Fruit fly (Drosophila melanogaster) S2 (cell line): ENCODE data around the gene CG6652.

Experiments
- CG8478 ChIP-seq: fragments of >200 bp; optimal IDR thresholded peaks from 2 replicates; lab custom pipeline; 2018
- CTCF ChIP-seq, 2 experiments: fragments of >200 bp; optimal IDR thresholded peaks; 2 replicates each; lab custom pipeline; 2018

DNA sequence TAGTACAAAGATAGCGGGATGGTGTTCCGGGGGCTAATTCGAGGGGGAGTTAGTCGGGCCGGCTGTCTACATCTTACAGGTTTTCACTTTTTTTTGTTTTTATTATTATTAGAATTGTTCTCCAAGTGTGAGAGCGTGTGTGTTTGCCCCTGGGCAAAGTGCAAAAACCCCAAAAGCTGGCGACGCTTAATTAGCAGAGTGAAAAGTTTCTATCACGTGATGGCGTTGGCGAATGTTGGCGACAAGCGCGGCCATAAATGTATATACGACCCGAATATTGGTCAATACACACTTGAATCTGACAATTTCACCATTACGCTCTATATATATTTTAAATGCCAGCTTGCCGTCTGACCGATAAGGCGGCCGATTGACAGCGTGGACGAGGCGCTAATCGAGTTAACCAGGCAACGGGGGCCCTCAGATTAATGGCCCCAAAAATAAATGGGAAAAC lies 13.7 kb downstream of the CG6652 start:
- TF ChIP-seq CTCF (optimal IDR thresholded peaks at IDR 0.05; lab: Kevin White, UChicago) (no peak), CG8478 (lab: Kevin White, UChicago) (no peak)
